Fruit fly (Drosophila melanogaster): Measurements from ENCODE around the gene Vps15.

The Vps15 gene

DNA sequence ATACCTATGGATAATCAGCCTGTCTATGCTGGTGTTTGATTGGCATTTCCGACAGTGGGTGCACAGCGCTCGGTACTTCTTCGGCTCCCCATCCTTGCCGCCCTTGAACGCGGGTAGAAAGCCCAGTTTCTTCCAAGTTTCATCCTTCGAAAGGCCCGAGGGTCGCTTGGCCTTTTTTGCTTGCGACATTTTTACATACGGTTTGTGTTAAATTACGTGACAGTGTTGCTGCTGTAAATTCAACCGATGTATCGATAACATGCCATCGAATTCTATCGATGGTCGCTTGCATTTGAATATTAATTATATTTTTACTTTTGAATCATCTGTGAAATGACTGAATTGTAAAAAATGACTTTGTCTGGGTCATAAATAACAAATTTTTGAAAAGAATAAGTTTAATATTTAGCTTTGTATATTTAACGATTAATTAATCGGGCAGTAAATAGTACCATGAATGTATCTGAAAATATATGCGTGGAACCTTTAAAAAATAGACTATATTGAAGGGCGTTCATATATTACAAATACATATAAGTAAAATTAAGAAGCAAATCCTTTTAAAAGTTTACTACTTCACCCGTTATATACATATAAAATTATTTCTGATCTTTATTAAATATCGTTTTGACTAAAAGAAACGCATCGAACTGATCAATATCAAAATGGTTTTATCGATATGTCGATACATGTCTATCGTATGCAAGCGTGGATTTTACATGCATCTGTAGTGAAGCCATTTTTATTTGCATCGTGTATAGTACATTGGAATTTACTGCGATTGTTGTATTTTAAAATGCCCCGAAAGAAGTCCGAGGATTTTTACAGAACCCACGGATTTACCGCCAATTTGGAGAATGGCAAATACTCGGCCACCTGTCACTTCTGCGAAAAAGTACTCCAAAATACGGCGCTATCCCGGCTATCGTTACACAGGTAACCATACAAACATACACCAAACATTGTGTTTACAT, 12.9 kb upstream of the Vps15 start, which contains the start of the genes Ibf2 and Ibf1 (continued):
- no peak for TF ChIP-seq sr (GFP tag; IDR thresholded peaks at IDR 0.05)
- peak; percentile 87 for TF ChIP-seq bbx (GFP tag; IDR thresholded peaks at IDR 0.05; ENCODE audit: partially characterized antibody)
- peak; percentile 89 for TF ChIP-seq phol (tag; optimal IDR thresholded peaks at IDR 0.05)
- TF ChIP-seq lbe (GFP tag; optimal IDR thresholded peaks at IDR 0.05), result no peak
- no peak for TF ChIP-seq CG11504 (tag; optimal IDR thresholded peaks at IDR 0.05)
- no peak for TF ChIP-seq Camta (GFP tag; optimal IDR thresholded peaks at IDR 0.05)
- TF ChIP-seq Rx (GFP tag; IDR thresholded peaks at IDR 0.05), result no peak
- TF ChIP-seq Pdp1 (GFP tag; optimal IDR thresholded peaks at IDR 0.05), result no peak
- no peak for TF ChIP-seq Hr51 (GFP tag; optimal IDR thresholded peaks at IDR 0.05)
- no peak for TF ChIP-seq CG6854 (GFP tag; optimal IDR thresholded peaks at IDR 0.05)
- TF ChIP-seq odd (GFP tag; optimal IDR thresholded peaks at IDR 0.05), result no peak
- no peak for TF ChIP-seq aop (GFP tag; IDR thresholded peaks at IDR 0.05)
- peak; percentile 69 for TF ChIP-seq tna (GFP tag; IDR thresholded peaks at IDR 0.05; ENCODE audit: partially characterized antibody)
- TF ChIP-seq usp (GFP tag; optimal IDR thresholded peaks at IDR 0.05), result no peak
- TF ChIP-seq MTF-1 (GFP tag; optimal IDR thresholded peaks at IDR 0.05; ENCODE audit: borderline replicate concordance), result no peak
- no peak for TF ChIP-seq CG6654 (GFP tag; optimal IDR thresholded peaks at IDR 0.05)
- no peak for TF ChIP-seq CG11723 (GFP tag; optimal IDR thresholded peaks at IDR 0.05)
- no peak for TF ChIP-seq CG12769 (tag; optimal IDR thresholded peaks at IDR 0.05)
- no peak for TF ChIP-seq CG4854 (GFP tag; optimal IDR thresholded peaks at IDR 0.05)
- no peak for TF ChIP-seq CG17829 (tag; optimal IDR thresholded peaks at IDR 0.05)
- TF ChIP-seq da (GFP tag; optimal IDR thresholded peaks at IDR 0.05), result no peak
- no peak for TF ChIP-seq CG12104 (GFP tag; optimal IDR thresholded peaks at IDR 0.05)
- TF ChIP-seq Opbp (GFP tag; IDR thresholded peaks at IDR 0.05; ENCODE audit: partially characterized antibody), result peak; percentile 80; the same call in 2 of the 3 replicates
- TF ChIP-seq CG10366 (GFP tag; IDR thresholded peaks at IDR 0.05), result no peak
- TF ChIP-seq ttk (GFP tag; IDR thresholded peaks at IDR 0.05), result no peak
- TF ChIP-seq stwl (tag; optimal IDR thresholded peaks at IDR 0.05), result peak; percentile 30
- TF ChIP-seq CG13287 (GFP tag; IDR thresholded peaks at IDR 0.05; ENCODE audit: partially characterized antibody), result peak; percentile 77
- no peak for TF ChIP-seq Bdp1 (GFP tag; optimal IDR thresholded peaks at IDR 0.05)
- TF ChIP-seq CG18599 (GFP tag; optimal IDR thresholded peaks at IDR 0.05), result no peak
- no peak for TF ChIP-seq mam (GFP tag; optimal IDR thresholded peaks at IDR 0.05)
- TF ChIP-seq CG14014 (GFP tag; IDR thresholded peaks at IDR 0.05), result no peak
- peak; percentile 81 for TF ChIP-seq mld (GFP tag; IDR thresholded peaks at IDR 0.05; ENCODE audit: partially characterized antibody)
- no peak for TF ChIP-seq Gsc (GFP tag; IDR thresholded peaks at IDR 0.05)
- TF ChIP-seq CG17802 (tag; optimal IDR thresholded peaks at IDR 0.05), result no peak
- no peak for TF ChIP-seq CG8388 (GFP tag; optimal IDR thresholded peaks at IDR 0.05)
- peak; percentile 13 for TF ChIP-seq nmo (GFP tag; optimal IDR thresholded peaks at IDR 0.05)
- TF ChIP-seq CG9817 (tag; optimal IDR thresholded peaks at IDR 0.05), result no peak
- no peak for TF ChIP-seq Fer3 (tag; optimal IDR thresholded peaks at IDR 0.05)
- no peak for TF ChIP-seq CG3407 (GFP tag; optimal IDR thresholded peaks at IDR 0.05)
- no peak for TF ChIP-seq Aef1 (GFP tag; IDR thresholded peaks at IDR 0.05)
- no peak for TF ChIP-seq CG31365 (tag; optimal IDR thresholded peaks at IDR 0.05)
- TF ChIP-seq CG4424 (GFP tag; optimal IDR thresholded peaks at IDR 0.05), result no peak
- TF ChIP-seq CG2129 (GFP tag; IDR thresholded peaks at IDR 0.05; ENCODE audit: partially characterized antibody), result no peak; the same call in none of the 2 replicates
- TF ChIP-seq C15 (GFP tag; IDR thresholded peaks at IDR 0.05), result no peak
- peak; percentile 63 for TF ChIP-seq Dp (GFP tag; optimal IDR thresholded peaks at IDR 0.05)
- TF ChIP-seq CG6175 (GFP tag; IDR thresholded peaks at IDR 0.05), result no peak
- TF ChIP-seq Hey (tag; optimal IDR thresholded peaks at IDR 0.05), result no peak

All from whole organism, embryonic.